Fruit fly (Drosophila melanogaster) whole organism, pupa: Measurements from ENCODE around the gene BNIP3.
"Not testable (repeated sequence)": the region's sequence is repeated elsewhere in the genome, so short reads cannot be mapped to it uniquely, and the experiment has no call there.

Source experiments
- CG12605 ChIP-seq: fragments of 200-800 bp; sonication (Bioruptor generic); IDR thresholded peaks from 2 replicates; pipeline ENCODE4 v1.3.6; 2022; ENCODE audit warnings: missing biosample characterization, missing genetic modification characterization
- CG14655 ChIP-seq: fragments of 200-800 bp; sonication (Bioruptor generic); optimal IDR thresholded peaks from 3 replicates; lab custom pipeline; 2017; ENCODE audit warnings: mild to moderate bottlenecking, missing biosample characterization, missing genetic modification reagents, missing genetic modification characterization
- CG15710 ChIP-seq: fragments of 200-800 bp; sonication (Bioruptor generic); optimal IDR thresholded peaks from 2 replicates; lab custom pipeline; 2018; ENCODE audit warnings: missing biosample characterization, mild to moderate bottlenecking, missing genetic modification characterization, moderate library complexity
- CG32121 ChIP-seq: fragments of 200-800 bp; sonication (Bioruptor generic); IDR thresholded peaks from 2 replicates; pipeline ENCODE4 v1.3.6; 2022; ENCODE audit warnings: missing biosample characterization, missing genetic modification characterization
- CG8159 ChIP-seq: fragments of 200-800 bp; sonication (Bioruptor generic); optimal IDR thresholded peaks from 3 replicates; lab custom pipeline; 2018; ENCODE audit warnings: missing biosample characterization, mild to moderate bottlenecking, missing genetic modification characterization, moderate library complexity
- CG8301 ChIP-seq: fragments of 200-800 bp; sonication (Bioruptor generic); optimal IDR thresholded peaks from 2 replicates; lab custom pipeline; 2018; ENCODE audit warnings: missing biosample characterization, mild to moderate bottlenecking, missing genetic modification characterization
- D1 ChIP-seq: fragments of 200-800 bp; sonication (Bioruptor generic); optimal IDR thresholded peaks from 2 replicates; lab custom pipeline; 2018; ENCODE audit warnings: missing biosample characterization, mild to moderate bottlenecking, missing genetic modification characterization, moderate library complexity
- EcR ChIP-seq: fragments of 200-800 bp; sonication (Bioruptor generic); optimal IDR thresholded peaks from 3 replicates; lab custom pipeline; 2019; ENCODE audit warnings: missing biosample characterization, missing genetic modification characterization, mild to moderate bottlenecking, moderate library complexity, missing genetic modification reagents
- Ets98B ChIP-seq: fragments of 200-800 bp; sonication (Bioruptor generic); IDR thresholded peaks from 2 replicates; pipeline ENCODE4 v1.3.6; 2022; ENCODE audit warnings: missing biosample characterization, missing genetic modification characterization
- Pif1A ChIP-seq: fragments of 200-800 bp; sonication (Bioruptor generic); optimal IDR thresholded peaks from 3 replicates; lab custom pipeline; 2016; ENCODE audit warnings: missing biosample characterization, missing genetic modification characterization
- rn ChIP-seq: fragments of 200-800 bp; sonication (Bioruptor generic); IDR thresholded peaks from 2 replicates; pipeline ENCODE4 v1.3.6; 2022; ENCODE audit warnings: missing biosample characterization, missing genetic modification characterization

dm6 chr3L:20503886-20504285, 15.3 kb downstream of the BNIP3 start, which contains the start of gene CG17637:
- TF ChIP-seq CG14655; Pif1A (GFP tag; lab: Kevin White, UChicago); EcR (GFP tag; lab: Kevin White, UChicago); rn (GFP tag; lab: Robert Waterston, UW); D1 (tag; lab: Kevin White, UChicago); CG8301 (tag; lab: Kevin White, UChicago); CG15710; CG32121 (GFP tag; lab: Robert Waterston, UW); Ets98B (GFP tag; lab: Robert Waterston, UW); CG8159 (tag; lab: Kevin White, UChicago); CG12605 (GFP tag; lab: Robert Waterston, UW): not testable (repeated sequence)
